Worm (Caenorhabditis elegans) whole organism, young adult: ENCODE measurements around the gene nlp-59.
A peak's percentile ranks its signal among the peaks of the same experiment; 100 is the strongest.

Source experiments
- B0019.2 ChIP-seq: fragments of 200-800 bp; sonication (Bioruptor generic); conservative IDR thresholded peaks from 2 replicates; pipeline ENCODE4 v1.3.6; 2022; ENCODE audit warnings: missing genetic modification reagents, missing genetic modification characterization, missing compliant biosample characterization
- D2030.7 ChIP-seq: fragments of 200-800 bp; sonication (Bioruptor generic); IDR thresholded peaks from 2 replicates; pipeline ENCODE4 v1.3.6; 2022; ENCODE audit warnings: missing genetic modification reagents, missing genetic modification characterization, missing compliant biosample characterization
- F10E7.11 ChIP-seq: sonication (generic microtip); optimal IDR thresholded peaks from 2 replicates; lab custom pipeline; 2017; ENCODE audit warnings: mild to moderate bottlenecking, missing genetic modification characterization, moderate library complexity, missing compliant biosample characterization
- F37B4.10 ChIP-seq: fragments of 200-800 bp; sonication (Bioruptor generic); IDR thresholded peaks from 2 replicates; pipeline ENCODE4 v1.3.6; 2022; ENCODE audit warnings: missing genetic modification characterization, missing compliant biosample characterization
- F57C9.4 ChIP-seq: sonication (generic microtip); optimal IDR thresholded peaks from 2 replicates; lab custom pipeline; 2017; ENCODE audit warnings: mild to moderate bottlenecking, missing genetic modification characterization, missing compliant biosample characterization
- K11D2.4 ChIP-seq: fragments of 200-800 bp; sonication (Bioruptor generic); IDR thresholded peaks from 2 replicates; pipeline ENCODE4 v1.3.6; 2022; ENCODE audit warnings: missing genetic modification reagents, missing genetic modification characterization, missing compliant biosample characterization
- K12H6.12 ChIP-seq: fragments of 200-800 bp; sonication (Bioruptor generic); optimal IDR thresholded peaks from 2 replicates; lab custom pipeline; 2018; ENCODE audit warnings: mild to moderate bottlenecking, missing genetic modification characterization, missing compliant biosample characterization
- T07F8.4 ChIP-seq: sonication (generic microtip); optimal IDR thresholded peaks from 2 replicates; lab custom pipeline; 2016; ENCODE audit warnings: mild to moderate bottlenecking, missing genetic modification characterization, moderate library complexity, missing compliant biosample characterization
- Y95B8A.8 ChIP-seq: fragments of 200-800 bp; sonication (Bioruptor generic); IDR thresholded peaks from 2 replicates; pipeline ENCODE4 v1.3.6; 2022; ENCODE audit warnings: missing genetic modification reagents, missing genetic modification characterization, missing compliant biosample characterization
- aptf-2 ChIP-seq: fragments of 200-800 bp; sonication (Bioruptor generic); conservative IDR thresholded peaks from 2 replicates; pipeline ENCODE4 v1.3.6; 2022; ENCODE audit warnings: missing genetic modification reagents, missing genetic modification characterization, missing compliant biosample characterization
- aptf-3 ChIP-seq: fragments of 200-800 bp; sonication (Bioruptor generic); IDR thresholded peaks from 2 replicates; pipeline ENCODE4 v1.3.6; 2022; ENCODE audit warnings: missing genetic modification characterization, missing compliant biosample characterization
- cebp-1 ChIP-seq, 2 experiments: fragments of 200-800 bp in 1 of 2; sonication (Bioruptor generic) in 1 of 2; sonication (generic microtip) in 1 of 2; IDR thresholded peaks in 1 of 2; optimal IDR thresholded peaks in 1 of 2; 2 replicates each; pipeline versions ENCODE4 v1.3.6 to Lab custom; 2017 to 2022; ENCODE audit warnings: missing compliant biosample characterization in 2 of 2, missing genetic modification characterization in 2 of 2, mild to moderate bottlenecking in 1 of 2, missing genetic modification reagents in 1 of 2, moderate library complexity in 1 of 2
- ceh-91 ChIP-seq: fragments of 200-800 bp; sonication (Bioruptor generic); IDR thresholded peaks from 2 replicates; pipeline ENCODE4 v1.3.6; 2022; ENCODE audit warnings: missing genetic modification reagents, missing genetic modification characterization, missing compliant biosample characterization
- dpl-1 ChIP-seq: fragments of 150-350 bp; optimal IDR thresholded peaks from 2 replicates; lab custom pipeline; 2014; ENCODE audit warnings: missing biosample characterization, missing genetic modification reagents, missing genetic modification characterization
- egl-44 ChIP-seq: fragments of 200-800 bp; sonication (Bioruptor generic); IDR thresholded peaks from 2 replicates; pipeline ENCODE4 v1.3.6; 2022; ENCODE audit warnings: missing genetic modification reagents, missing genetic modification characterization, missing compliant biosample characterization
- egrh-3 ChIP-seq: fragments of 200-800 bp; sonication (Bioruptor generic); IDR thresholded peaks from 2 replicates; pipeline ENCODE4 v1.3.6; 2022; ENCODE audit warnings: missing genetic modification reagents, missing genetic modification characterization, missing compliant biosample characterization
- ekl-4 ChIP-seq: fragments of 200-800 bp; sonication (Bioruptor generic); IDR thresholded peaks from 2 replicates; pipeline ENCODE4 v1.3.6; 2022; ENCODE audit warnings: missing genetic modification reagents, missing genetic modification characterization, missing compliant biosample characterization
- him-1 ChIP-seq: sonication (generic microtip); optimal IDR thresholded peaks from 2 replicates; lab custom pipeline; 2016; ENCODE audit warnings: missing genotype, missing genetic modification reagents, missing genetic modification characterization, missing compliant biosample characterization
- hlh-12 ChIP-seq: sonication (generic microtip); optimal IDR thresholded peaks from 2 replicates; lab custom pipeline; 2016; ENCODE audit warnings: missing genetic modification characterization, missing compliant biosample characterization
- hmg-20 ChIP-seq: fragments of 200-800 bp; sonication (Bioruptor generic); IDR thresholded peaks from 2 replicates; pipeline ENCODE4 v1.3.6; 2022; ENCODE audit warnings: missing genetic modification reagents, missing genetic modification characterization, missing compliant biosample characterization
- hrde-1 ChIP-seq: sonication (generic microtip); optimal IDR thresholded peaks from 2 replicates; lab custom pipeline; 2016; ENCODE audit warnings: missing genetic modification characterization, mild to moderate bottlenecking, missing compliant biosample characterization, moderate library complexity, missing genotype, missing genetic modification reagents, borderline replicate concordance
- lin-40 ChIP-seq: sonication (generic microtip); optimal IDR thresholded peaks from 2 replicates; lab custom pipeline; 2016; ENCODE audit warnings: missing genetic modification characterization, mild to moderate bottlenecking, missing compliant biosample characterization, missing genotype, missing genetic modification reagents
- mes-4 ChIP-seq: sonication (generic microtip); optimal IDR thresholded peaks from 2 replicates; lab custom pipeline; 2016; ENCODE audit warnings: missing genotype, missing genetic modification characterization, missing compliant biosample characterization
- nfya-1 ChIP-seq: sonication (generic microtip); optimal IDR thresholded peaks from 2 replicates; lab custom pipeline; 2017; ENCODE audit warnings: antibody characterized with exemption, missing compliant biosample characterization, missing genetic modification characterization, borderline replicate concordance; ENCODE audit not compliant: insufficient read depth
- nfyb-1 ChIP-seq: fragments of 200-800 bp; sonication (Bioruptor generic); IDR thresholded peaks from 2 replicates; pipeline ENCODE4 v1.3.6; 2022; ENCODE audit warnings: missing genetic modification reagents, missing genetic modification characterization, missing compliant biosample characterization
- nhr-27 ChIP-seq: fragments of 200-800 bp; sonication (Bioruptor generic); optimal IDR thresholded peaks from 2 replicates; lab custom pipeline; 2018; ENCODE audit warnings: mild to moderate bottlenecking, missing genetic modification characterization, moderate library complexity, missing compliant biosample characterization
- pbrm-1 ChIP-seq: fragments of 200-800 bp; sonication (Bioruptor generic); IDR thresholded peaks from 2 replicates; pipeline ENCODE4 v1.3.6; 2022; ENCODE audit warnings: missing genetic modification reagents, missing genetic modification characterization, missing compliant biosample characterization
- rpc-1 ChIP-seq, 2 experiments: fragments of 150-350 bp in 1 of 2; sonication (generic microtip) in 1 of 2; optimal IDR thresholded peaks; 2 replicates each; lab custom pipeline; 2014 to 2018; ENCODE audit warnings: missing biosample characterization in 1 of 2, missing genetic modification characterization in 1 of 2, missing genetic modification reagents in 1 of 2, missing genotype in 1 of 2
- sdz-38 ChIP-seq: sonication (generic microtip); optimal IDR thresholded peaks from 2 replicates; lab custom pipeline; 2016; ENCODE audit warnings: missing genotype, missing genetic modification characterization, missing compliant biosample characterization
- sea-2 ChIP-seq: fragments of 200-800 bp; sonication (Bioruptor generic); IDR thresholded peaks from 2 replicates; pipeline ENCODE4 v1.3.6; 2022; ENCODE audit warnings: missing genetic modification characterization, missing compliant biosample characterization
- snpc-1.1 ChIP-seq: sonication (generic microtip); optimal IDR thresholded peaks from 2 replicates; lab custom pipeline; 2017; ENCODE audit warnings: missing genetic modification characterization, mild to moderate bottlenecking, missing compliant biosample characterization, antibody characterized with exemption, moderate library complexity, missing genotype, missing genetic modification reagents; ENCODE audit not compliant: insufficient read depth
- tbp1 ChIP-seq: fragments of 200-800 bp; sonication (Bioruptor generic); optimal IDR thresholded peaks from 2 replicates; lab custom pipeline; 2018; ENCODE audit warnings: mild to moderate bottlenecking, missing genetic modification characterization, missing compliant biosample characterization
- unc-62 ChIP-seq: fragments of 150-350 bp; optimal IDR thresholded peaks from 2 replicates; lab custom pipeline; 2014; ENCODE audit warnings: missing biosample characterization, missing genetic modification reagents, missing genetic modification characterization
- ztf-18 ChIP-seq: sonication (generic microtip); optimal IDR thresholded peaks from 2 replicates; lab custom pipeline; 2016; ENCODE audit warnings: missing genotype, mild to moderate bottlenecking, missing genetic modification characterization, missing compliant biosample characterization
- ztf-22 ChIP-seq: fragments of 200-800 bp; sonication (Bioruptor generic); optimal IDR thresholded peaks from 2 replicates; lab custom pipeline; 2018; ENCODE audit warnings: mild to moderate bottlenecking, missing genetic modification characterization, moderate library complexity, missing compliant biosample characterization

nlp-59 gene

DNA sequence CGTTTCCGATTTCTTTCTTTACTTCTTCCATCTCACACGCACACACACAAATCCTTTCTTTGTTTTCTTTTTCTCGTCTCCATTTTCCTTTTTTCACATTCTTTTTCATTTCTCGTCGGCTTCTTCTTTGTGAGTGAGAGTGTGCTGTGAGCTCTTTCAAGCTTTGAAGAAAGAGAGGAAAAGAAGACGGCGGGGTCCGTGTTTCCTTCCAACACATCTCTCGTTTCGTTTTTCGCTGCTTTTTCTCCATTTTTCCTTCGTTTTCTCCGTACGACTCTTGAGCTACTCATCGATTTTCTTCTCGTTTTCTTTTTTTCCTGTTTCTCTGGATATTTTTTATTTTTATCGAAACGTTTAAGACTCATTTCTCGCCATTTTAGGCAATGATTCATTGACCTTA lies 41.1 kb upstream of the nlp-59 start:
- no peak for TF ChIP-seq hlh-12
- TF ChIP-seq ztf-22 = no peak
- no peak for TF ChIP-seq ztf-18 (tag; lab: Kevin White, UChicago)
- no peak for TF ChIP-seq rpc-1 (optimal IDR thresholded peaks at IDR 0.05; lab: Kevin White, UChicago)
- TF ChIP-seq rpc-1 (tag; optimal IDR thresholded peaks at IDR 0.05; lab: Kevin White, UChicago) = no peak
- no peak for TF ChIP-seq hrde-1 (tag; lab: Kevin White, UChicago)
- no peak for TF ChIP-seq F10E7.11 (tag; lab: Kevin White, UChicago)
- TF ChIP-seq K12H6.12 = peak; percentile 21
- no peak for TF ChIP-seq D2030.7 (GFP tag; lab: Robert Waterston, UW)
- TF ChIP-seq B0019.2 (GFP tag; lab: Robert Waterston, UW) = no peak

ce11 chrV:14933450-14934218 lies 37.6 kb upstream of the nlp-59 start:
- TF ChIP-seq nfyb-1 (GFP tag; lab: Robert Waterston, UW) = 0 out of 2 replicates have a peak, but pooled peaks have one; percentile 28
- TF ChIP-seq egrh-3 (GFP tag; lab: Robert Waterston, UW) = peak; percentile 43; the same call in 1 of the 2 replicates
- 0 out of 2 replicates have a peak, but pooled peaks have one; percentile 17 for TF ChIP-seq hmg-20 (GFP tag; lab: Robert Waterston, UW)
- TF ChIP-seq sea-2 (GFP tag; lab: Robert Waterston, UW) = no peak
- no peak for TF ChIP-seq him-1 (tag; lab: Kevin White, UChicago)
- no peak for TF ChIP-seq mes-4 (tag; lab: Kevin White, UChicago)
- TF ChIP-seq aptf-3 (GFP tag; lab: Robert Waterston, UW) = peak; percentile 57; the same call in 1 of the 2 replicates
- no peak for TF ChIP-seq tbp1 (GFP tag; lab: Kevin White, UChicago)

DNA sequence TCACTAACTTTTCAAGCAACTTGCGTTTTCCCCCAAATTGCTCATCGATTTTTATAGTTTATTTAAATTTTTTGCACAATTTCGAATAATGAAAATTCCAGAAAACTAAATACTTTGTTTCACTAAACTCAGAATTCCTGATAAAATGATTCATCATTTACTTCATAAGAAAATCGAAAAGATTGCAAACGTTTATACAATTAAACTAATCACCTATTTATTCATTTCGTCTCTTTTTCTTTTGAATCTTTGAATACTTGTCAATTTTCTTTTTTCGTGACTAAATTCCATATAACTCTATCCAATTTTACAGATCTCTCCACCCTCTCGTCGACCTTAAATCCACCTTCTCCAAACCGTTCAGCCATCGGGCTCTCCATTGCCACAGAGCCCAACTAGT lies 34.6 kb upstream of the nlp-59 start, which contains the start of gene C30G7.2:
Gene C30G7.2 (plus strand): TSS at position 301 of the 400 bp plus-strand sequence.
- TF ChIP-seq cebp-1 (GFP tag; IDR thresholded peaks at IDR 0.05; lab: Robert Waterston, UW) (no peak), cebp-1 (tag; optimal IDR thresholded peaks at IDR 0.05; lab: Kevin White, UChicago) (no peak), egrh-3 (GFP tag; lab: Robert Waterston, UW) (no peak), snpc-1.1 (tag; lab: Kevin White, UChicago) (no peak), nhr-27 (tag; lab: Kevin White, UChicago) (no peak), T07F8.4 (tag; lab: Kevin White, UChicago) (no peak), nfyb-1 (GFP tag; lab: Robert Waterston, UW) (no peak)

DNA sequence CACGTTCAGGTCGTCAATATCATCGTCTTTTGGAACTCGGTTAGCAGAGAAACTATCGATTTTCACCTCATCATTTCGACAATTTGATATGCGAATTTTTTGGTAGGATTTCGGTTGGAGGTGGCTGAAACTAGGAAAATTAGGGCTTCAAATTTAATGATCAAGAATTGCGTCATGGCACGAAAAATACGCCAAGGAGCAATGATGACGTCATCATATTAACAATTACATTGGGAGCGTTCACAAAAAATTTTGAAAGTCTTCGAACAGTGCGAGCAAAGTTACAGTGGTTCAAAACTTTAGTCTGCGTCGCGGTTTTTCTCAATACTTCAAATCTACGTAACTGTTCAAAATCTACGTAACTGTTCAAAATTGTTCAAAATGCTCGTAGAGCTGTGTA lies 28.3 kb upstream of the nlp-59 start:
- TF ChIP-seq sdz-38 (tag; lab: Kevin White, UChicago) = no peak
- TF ChIP-seq dpl-1 (GFP tag; lab: Kevin White, UChicago) = no peak
- TF ChIP-seq egl-44 (GFP tag; lab: Robert Waterston, UW) = no peak
- TF ChIP-seq pbrm-1 (GFP tag; lab: Robert Waterston, UW) = no peak

ce11 chrV:14943774-14944173 lies 27.5 kb upstream of the nlp-59 start:
- no peak for TF ChIP-seq B0019.2 (GFP tag; lab: Robert Waterston, UW)
- no peak for TF ChIP-seq Y95B8A.8 (GFP tag; lab: Robert Waterston, UW)
- TF ChIP-seq unc-62 = no peak
- TF ChIP-seq K11D2.4 = no peak
- TF ChIP-seq F37B4.10 (GFP tag; lab: Robert Waterston, UW) = no peak
- no peak for TF ChIP-seq aptf-2 (GFP tag; lab: Robert Waterston, UW)
- TF ChIP-seq nfya-1 (tag; lab: Kevin White, UChicago) = no peak
- TF ChIP-seq ekl-4 (GFP tag; lab: Robert Waterston, UW) = no peak
- TF ChIP-seq ceh-91 = no peak
- TF ChIP-seq lin-40 = no peak
- TF ChIP-seq aptf-3 (GFP tag; lab: Robert Waterston, UW) = no peak
- TF ChIP-seq F57C9.4 = no peak
- TF ChIP-seq, all 124 proteins: peak for 0
